Comparison of ENCODE assay signal across 6 worm cellular contexts in genomic region chrII:11297217-11297738, ce11.
A peak's percentile ranks its signal among the peaks of the same experiment; 100 is the strongest.
TF ChIP-seq lines count a peak whose summit lies in the region.

Gene saps-1, plus strand, starts transcription at chrII:11297688.

TF ChIP-seq in whole organism, L1 larva, 84 proteins besides CTCF, POLR2A, EP300 and RAD21 (continues in another document):
- TF ChIP-seq dpl-1 (GFP tag; optimal IDR thresholded peaks at IDR 0.05; lab: Kevin White, UChicago) (peak in 2 of 3 experiments; percentile 47 to 57), lin-35 (GFP tag; optimal IDR thresholded peaks at IDR 0.05; lab: Kevin White, UChicago) (peak; percentile 25 to 58), vab-15 (tag; optimal IDR thresholded peaks at IDR 0.05; lab: Kevin White, UChicago) (no peak), C16A3.4 (tag; optimal IDR thresholded peaks at IDR 0.05; lab: Kevin White, UChicago) (no peak), snu-23 (GFP tag; optimal IDR thresholded peaks at IDR 0.05; lab: Kevin White, UChicago) (peak; percentile 37), nhr-19 (GFP tag; conservative IDR thresholded peaks at IDR 0.05; lab: Robert Waterston, UW) (no peak), lsy-2 (tag; optimal IDR thresholded peaks at IDR 0.05; lab: Kevin White, UChicago) (peak; percentile 33 to 41), ceh-82 (tag; optimal IDR thresholded peaks at IDR 0.05; lab: Kevin White, UChicago) (peak in 1 of 3 experiments; percentile 52), skn-1 (tag; optimal IDR thresholded peaks at IDR 0.05; lab: Kevin White, UChicago) (no peak), mef-2 (tag; optimal IDR thresholded peaks at IDR 0.05; lab: Kevin White, UChicago) (no peak), lir-3 (tag; optimal IDR thresholded peaks at IDR 0.05; lab: Kevin White, UChicago; ENCODE audit: poor library complexity) (no peak), unc-130 (tag; optimal IDR thresholded peaks at IDR 0.05; lab: Kevin White, UChicago) (no peak), nhr-85 (tag; lab: Kevin White, UChicago) (peak; percentile 31), nhr-47 (tag; optimal IDR thresholded peaks at IDR 0.05; lab: Kevin White, UChicago) (peak; percentile 12), mdl-1 (tag; optimal IDR thresholded peaks at IDR 0.05; lab: Kevin White, UChicago) (peak in 1 of 2 experiments; percentile 7)

TF ChIP-seq in whole organism, L2 larva, 48 proteins besides CTCF, POLR2A, EP300 and RAD21 (continues in another document):
- TF ChIP-seq Y55F3AM.14 (GFP tag; optimal IDR thresholded peaks at IDR 0.05; lab: Kevin White, UChicago) (no peak), egl-27 (tag; optimal IDR thresholded peaks at IDR 0.05; lab: Kevin White, UChicago) (no peak), nhr-11 (tag; optimal IDR thresholded peaks at IDR 0.05; lab: Kevin White, UChicago) (no peak), unc-62 (GFP tag; optimal IDR thresholded peaks at IDR 0.05; lab: Kevin White, UChicago) (no peak), elt-1 (tag; optimal IDR thresholded peaks at IDR 0.05; lab: Kevin White, UChicago) (no peak), nhr-77 (tag; optimal IDR thresholded peaks at IDR 0.05; lab: Kevin White, UChicago) (no peak), nhr-25 (tag; optimal IDR thresholded peaks at IDR 0.05; lab: Kevin White, UChicago) (no peak), nhr-237 (tag; optimal IDR thresholded peaks at IDR 0.05; lab: Kevin White, UChicago) (no peak), mbf-1 (tag; optimal IDR thresholded peaks at IDR 0.05; lab: Kevin White, UChicago) (no peak), nhr-129 (tag; optimal IDR thresholded peaks at IDR 0.05; lab: Kevin White, UChicago) (peak; percentile 25), crh-2 (tag; optimal IDR thresholded peaks at IDR 0.05; lab: Kevin White, UChicago) (no peak), ceh-82 (tag; optimal IDR thresholded peaks at IDR 0.05; lab: Kevin White, UChicago) (no peak), R02D3.7 (tag; optimal IDR thresholded peaks at IDR 0.05; lab: Kevin White, UChicago) (no peak), lin-13 (GFP tag; optimal IDR thresholded peaks at IDR 0.05; lab: Kevin White, UChicago) (no peak), nhr-6 (tag; optimal IDR thresholded peaks at IDR 0.05; lab: Kevin White, UChicago) (no peak), lsy-2 (tag; optimal IDR thresholded peaks at IDR 0.05; lab: Kevin White, UChicago) (peak in 1 of 2 experiments; percentile 36), nhr-12 (tag; optimal IDR thresholded peaks at IDR 0.05; lab: Kevin White, UChicago) (no peak)

TF ChIP-seq in whole organism, L3 larva, 47 proteins besides CTCF, POLR2A, EP300 and RAD21:
- TF ChIP-seq ztf-11 (tag; optimal IDR thresholded peaks at IDR 0.05; lab: Kevin White, UChicago): no peak
- no peak for TF ChIP-seq daf-12 (tag; optimal IDR thresholded peaks at IDR 0.05; lab: Kevin White, UChicago)
- TF ChIP-seq ceh-28 (tag; optimal IDR thresholded peaks at IDR 0.05; lab: Kevin White, UChicago): no peak
- no peak for TF ChIP-seq nhr-43 (tag; optimal IDR thresholded peaks at IDR 0.05; lab: Kevin White, UChicago; ENCODE audit: poor library complexity, severe bottlenecking)
- TF ChIP-seq pha-4 (tag; optimal IDR thresholded peaks at IDR 0.05; lab: Kevin White, UChicago): peak; percentile 3
- no peak for TF ChIP-seq snpc-4 (tag; optimal IDR thresholded peaks at IDR 0.05; lab: Kevin White, UChicago)
- no peak for TF ChIP-seq eor-1 (tag; optimal IDR thresholded peaks at IDR 0.05; lab: Kevin White, UChicago)
- TF ChIP-seq jun-1 (tag; optimal IDR thresholded peaks at IDR 0.05; lab: Kevin White, UChicago): no peak
- no peak for TF ChIP-seq skn-1 (tag; optimal IDR thresholded peaks at IDR 0.05; lab: Kevin White, UChicago)
- TF ChIP-seq mml-1 (tag; optimal IDR thresholded peaks at IDR 0.05; lab: Kevin White, UChicago): no peak
- peak; percentile 6 for TF ChIP-seq elt-2 (tag; optimal IDR thresholded peaks at IDR 0.05; lab: Kevin White, UChicago)
- no peak for TF ChIP-seq nhr-25 (tag; optimal IDR thresholded peaks at IDR 0.05; lab: Kevin White, UChicago)
- no peak for TF ChIP-seq ama-1 (optimal IDR thresholded peaks at IDR 0.05; lab: Kevin White, UChicago)
- no peak for TF ChIP-seq nhr-77 (tag; optimal IDR thresholded peaks at IDR 0.05; lab: Kevin White, UChicago)
- no peak for TF ChIP-seq lsy-12 (tag; optimal IDR thresholded peaks at IDR 0.05; lab: Kevin White, UChicago)
- TF ChIP-seq hmg-11 (tag; optimal IDR thresholded peaks at IDR 0.05; lab: Kevin White, UChicago): peak; percentile 35

TF ChIP-seq in whole organism, L4 larva, 104 proteins besides CTCF, POLR2A, EP300 and RAD21 (continues in another document):
- TF ChIP-seq nhr-28 (tag; optimal IDR thresholded peaks at IDR 0.05; lab: Kevin White, UChicago) (peak; percentile 14), dmd-8 (GFP tag; IDR thresholded peaks at IDR 0.05; lab: Robert Waterston, UW) (no peak), F49E8.2 (tag; optimal IDR thresholded peaks at IDR 0.05; lab: Kevin White, UChicago; ENCODE audit: borderline replicate concordance) (no peak), unc-62 (GFP tag; optimal IDR thresholded peaks at IDR 0.05 in 1 of 2; lab: Kevin White, UChicago) (no peak), unc-62 (tag; optimal IDR thresholded peaks at IDR 0.05; lab: Kevin White, UChicago) (no peak), lin-38 (GFP tag; IDR thresholded peaks at IDR 0.05; lab: Robert Waterston, UW) (peak; percentile 76), duxl-1 (tag; optimal IDR thresholded peaks at IDR 0.05; lab: Kevin White, UChicago; ENCODE audit: poor library complexity) (no peak), egl-43 (GFP tag; IDR thresholded peaks at IDR 0.05; lab: Robert Waterston, UW) (no peak), dpl-1 (GFP tag; optimal IDR thresholded peaks at IDR 0.05; lab: Kevin White, UChicago) (peak; percentile 41), spr-3 (GFP tag; optimal IDR thresholded peaks at IDR 0.05; lab: Kevin White, UChicago) (no peak), aly-2 (tag; optimal IDR thresholded peaks at IDR 0.05; lab: Kevin White, UChicago) (no peak), nhr-10 (tag; optimal IDR thresholded peaks at IDR 0.05; lab: Kevin White, UChicago) (no peak), mep-1 (tag; optimal IDR thresholded peaks at IDR 0.05; lab: Kevin White, UChicago) (peak; percentile 0), ZK546.5 (tag; optimal IDR thresholded peaks at IDR 0.05; lab: Kevin White, UChicago) (no peak), lin-13 (GFP tag; optimal IDR thresholded peaks at IDR 0.05; lab: Kevin White, UChicago) (no peak), nhr-76 (tag; optimal IDR thresholded peaks at IDR 0.05; lab: Kevin White, UChicago) (no peak)

TF ChIP-seq in whole organism, mixed stage, embryonic, 35 proteins besides CTCF, POLR2A, EP300 and RAD21:
- TF ChIP-seq ztf-11 (tag; optimal IDR thresholded peaks at IDR 0.05; lab: Kevin White, UChicago) (no peak), zip-8 (tag; optimal IDR thresholded peaks at IDR 0.05; lab: Kevin White, UChicago) (peak; percentile 80), M03D4.4 (tag; optimal IDR thresholded peaks at IDR 0.05; lab: Kevin White, UChicago) (no peak), nhr-237 (tag; optimal IDR thresholded peaks at IDR 0.05; lab: Kevin White, UChicago) (peak; percentile 21)

TF ChIP-seq in whole organism, young adult, 124 proteins besides CTCF, POLR2A, EP300 and RAD21 (continues in another document):
- TF ChIP-seq cebp-2 (GFP tag; IDR thresholded peaks at IDR 0.05; lab: Robert Waterston, UW): no peak
- no peak for TF ChIP-seq K12H6.12 (tag; optimal IDR thresholded peaks at IDR 0.05; lab: Kevin White, UChicago)
- peak; percentile 18 for TF ChIP-seq snpc-1.1 (tag; optimal IDR thresholded peaks at IDR 0.05; lab: Kevin White, UChicago; ENCODE audit: insufficient read depth)
- TF ChIP-seq nhr-120 (GFP tag; IDR thresholded peaks at IDR 0.05; lab: Robert Waterston, UW): no peak
- peak; percentile 87 for TF ChIP-seq efl-1 (GFP tag; optimal IDR thresholded peaks at IDR 0.05; lab: Kevin White, UChicago)
- TF ChIP-seq ets-4 (GFP tag; optimal IDR thresholded peaks at IDR 0.05; lab: Kevin White, UChicago): no peak
- peak; percentile 30 for TF ChIP-seq athp-1 (tag; optimal IDR thresholded peaks at IDR 0.05; lab: Kevin White, UChicago)
- TF ChIP-seq dox-1 (GFP tag; IDR thresholded peaks at IDR 0.05; lab: Robert Waterston, UW): peak; percentile 77
- TF ChIP-seq T07F8.4 (tag; optimal IDR thresholded peaks at IDR 0.05; lab: Kevin White, UChicago): no peak
- TF ChIP-seq ztf-3 (GFP tag; optimal IDR thresholded peaks at IDR 0.05; lab: Kevin White, UChicago): no peak
- no peak for TF ChIP-seq Y53F4B.3 (GFP tag; IDR thresholded peaks at IDR 0.05; lab: Robert Waterston, UW)
- TF ChIP-seq hlh-12 (tag; optimal IDR thresholded peaks at IDR 0.05; lab: Kevin White, UChicago): no peak
- TF ChIP-seq dpl-1 (GFP tag; optimal IDR thresholded peaks at IDR 0.05; lab: Kevin White, UChicago): peak; percentile 77
- TF ChIP-seq nhr-80 (tag; optimal IDR thresholded peaks at IDR 0.05; lab: Kevin White, UChicago): no peak
- 0 out of 2 replicates have a peak, but pooled peaks have one; percentile 35 for TF ChIP-seq madf-3 (GFP tag; IDR thresholded peaks at IDR 0.05; lab: Robert Waterston, UW)
- no peak for TF ChIP-seq lir-1 (GFP tag; conservative IDR thresholded peaks at IDR 0.05; lab: Robert Waterston, UW)
- no peak for TF ChIP-seq gei-17 (GFP tag; optimal IDR thresholded peaks at IDR 0.05; lab: Kevin White, UChicago)
- no peak for TF ChIP-seq nfya-2 (GFP tag; IDR thresholded peaks at IDR 0.05; lab: Robert Waterston, UW)
- no peak for TF ChIP-seq hlh-26 (GFP tag; conservative IDR thresholded peaks at IDR 0.05; lab: Robert Waterston, UW)
- TF ChIP-seq let-526 (GFP tag; IDR thresholded peaks at IDR 0.05; lab: Robert Waterston, UW): no peak
- peak; percentile 92 for TF ChIP-seq xnd-1 (tag; optimal IDR thresholded peaks at IDR 0.05; lab: Kevin White, UChicago)
- no peak for TF ChIP-seq nhr-179 (tag; optimal IDR thresholded peaks at IDR 0.05; lab: Kevin White, UChicago)
- TF ChIP-seq D2030.7 (GFP tag; IDR thresholded peaks at IDR 0.05; lab: Robert Waterston, UW): peak; percentile 80
- TF ChIP-seq ceh-58 (GFP tag; IDR thresholded peaks at IDR 0.05; lab: Robert Waterston, UW): no peak
- peak; percentile 22 for TF ChIP-seq tlf-1 (GFP tag; optimal IDR thresholded peaks at IDR 0.05; lab: Kevin White, UChicago)
- no peak for TF ChIP-seq ama-1 (optimal IDR thresholded peaks at IDR 0.05; lab: Kevin White, UChicago)
- no peak for TF ChIP-seq ama-1 (GFP tag; optimal IDR thresholded peaks at IDR 0.05; lab: Kevin White, UChicago)
- TF ChIP-seq F22D6.2 (tag; optimal IDR thresholded peaks at IDR 0.05; lab: Kevin White, UChicago): no peak
- TF ChIP-seq ztf-25 (GFP tag; IDR thresholded peaks at IDR 0.05; lab: Robert Waterston, UW): no peak
- TF ChIP-seq ceh-91 (GFP tag; IDR thresholded peaks at IDR 0.05; lab: Robert Waterston, UW): peak; percentile 84
- TF ChIP-seq madf-8 (GFP tag; conservative IDR thresholded peaks at IDR 0.05; lab: Robert Waterston, UW): peak; percentile 95
- TF ChIP-seq egl-18 (GFP tag; IDR thresholded peaks at IDR 0.05; lab: Robert Waterston, UW): no peak
- TF ChIP-seq atf-7 (tag; optimal IDR thresholded peaks at IDR 0.05; lab: Kevin White, UChicago): no peak
- no peak for TF ChIP-seq somi-1 (GFP tag; optimal IDR thresholded peaks at IDR 0.05; lab: Kevin White, UChicago)
- TF ChIP-seq egrh-3 (GFP tag; IDR thresholded peaks at IDR 0.05; lab: Robert Waterston, UW): no peak
